Fruit fly (Drosophila melanogaster) Kc167 (cell line): ENCODE results near the gene CG31093.

ENCODE experiments used
- Myc ChIP-seq: fragments of >200 bp; optimal IDR thresholded peaks from 2 replicates; lab custom pipeline; 2017; ENCODE audit warnings: missing external identifiers
- Sin3A ChIP-seq: fragments of >200 bp; optimal IDR thresholded peaks from 2 replicates; lab custom pipeline; 2018; ENCODE audit warnings: missing external identifiers
- h ChIP-seq: fragments of >200 bp; optimal IDR thresholded peaks from 3 replicates; lab custom pipeline; 2018; ENCODE audit warnings: missing external identifiers
- insv ChIP-seq: fragments of >200 bp; optimal IDR thresholded peaks from 3 replicates; lab custom pipeline; 2018; ENCODE audit warnings: missing external identifiers
- psq ChIP-seq: fragments of >200 bp; optimal IDR thresholded peaks from 2 replicates; lab custom pipeline; 2017; ENCODE audit warnings: missing external identifiers
- ttk ChIP-seq: sonication (Bioruptor generic); optimal IDR thresholded peaks from 2 replicates; lab custom pipeline; 2017; ENCODE audit warnings: missing external identifiers

DNA sequence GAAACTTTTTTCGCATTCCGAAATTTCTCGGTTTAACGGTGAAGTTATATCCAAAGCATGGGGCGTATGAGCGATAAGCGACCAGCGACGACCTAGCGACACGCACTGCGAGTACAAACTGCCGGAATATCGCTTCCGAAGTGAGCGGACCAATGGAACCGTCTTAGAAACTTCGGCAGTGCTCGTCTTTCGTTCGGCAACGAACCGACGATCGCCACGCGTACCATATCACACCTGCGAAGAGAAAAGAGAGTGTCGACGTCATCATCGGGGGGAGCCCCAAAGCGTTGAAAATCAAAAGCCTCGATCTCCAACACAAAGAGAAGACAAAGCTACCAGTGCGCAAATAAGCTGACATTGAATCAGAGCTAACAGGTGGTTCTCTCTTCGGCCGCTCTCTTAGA, 49.9 kb downstream of the CG31093 start, which contains the start of gene LpR2:
- TF ChIP-seq Myc (lab: Kevin White, UChicago) = no peak
- TF ChIP-seq h (lab: Kevin White, UChicago) = no peak
- no peak for TF ChIP-seq psq (lab: Kevin White, UChicago)
- no peak for TF ChIP-seq Sin3A (lab: Kevin White, UChicago)
- TF ChIP-seq ttk (lab: Kevin White, UChicago) = no peak
- no peak for TF ChIP-seq insv
